Worm (Caenorhabditis elegans) whole organism, L2 larva: Measurements from ENCODE around the gene haao-1.

Experiments used
- F13H6.1 ChIP-seq: sonication (generic microtip); optimal IDR thresholded peaks from 2 replicates; lab custom pipeline; 2016; ENCODE audit warnings: missing genetic modification characterization, missing compliant biosample characterization
- ama-1 ChIP-seq: fragments of 150-350 bp; optimal IDR thresholded peaks from 2 replicates; lab custom pipeline; 2018; ENCODE audit warnings: inconsistent platforms
- ceh-16 ChIP-seq: fragments of 150-350 bp; optimal IDR thresholded peaks from 2 replicates; lab custom pipeline; 2014; ENCODE audit warnings: missing biosample characterization, missing genetic modification characterization
- ceh-82 ChIP-seq: fragments of 150-350 bp; optimal IDR thresholded peaks from 2 replicates; lab custom pipeline; 2014; ENCODE audit warnings: missing biosample characterization, missing genetic modification characterization
- mab-5 ChIP-seq: fragments of 150-350 bp; optimal IDR thresholded peaks from 2 replicates; lab custom pipeline; 2014; ENCODE audit warnings: missing biosample characterization, missing genetic modification characterization
- nhr-10 ChIP-seq: sonication (generic microtip); optimal IDR thresholded peaks from 2 replicates; lab custom pipeline; 2017; ENCODE audit warnings: missing biosample characterization, missing genetic modification characterization
- skn-1 ChIP-seq: sonication (generic microtip); optimal IDR thresholded peaks from 2 replicates; lab custom pipeline; 2017; ENCODE audit warnings: missing biosample characterization, missing genetic modification characterization
- unc-55 ChIP-seq: fragments of 150-350 bp; sonication (generic microtip); optimal IDR thresholded peaks from 3 replicates; lab custom pipeline; 2014; ENCODE audit warnings: missing biosample characterization, missing genetic modification reagents, missing genetic modification characterization

ce11 chrV:9545238-9545709, 40.6 kb downstream of the haao-1 start, which contains the start of the genes his-35 and his-41:
- no peak for TF ChIP-seq skn-1 (tag; lab: Kevin White, UChicago)
- no peak for TF ChIP-seq nhr-10 (tag; lab: Kevin White, UChicago)
- TF ChIP-seq ama-1 (lab: Kevin White, UChicago): peak; percentile 77
- no peak for TF ChIP-seq mab-5
- peak; percentile 15 for TF ChIP-seq unc-55 (GFP tag; lab: Kevin White, UChicago)
- TF ChIP-seq ceh-82 (tag; lab: Kevin White, UChicago): no peak
- TF ChIP-seq ceh-16 (tag; lab: Kevin White, UChicago): no peak
- peak; percentile 62 for TF ChIP-seq F13H6.1 (tag; lab: Kevin White, UChicago)
